Fruit fly (Drosophila melanogaster) S2 (cell line): ENCODE measurements around the gene CG3517.

Source experiments
- CG8478 ChIP-seq: fragments of >200 bp; optimal IDR thresholded peaks from 2 replicates; lab custom pipeline; 2018
- CTCF ChIP-seq, 2 experiments: fragments of >200 bp; optimal IDR thresholded peaks; 2 replicates each; lab custom pipeline; 2018

DNA sequence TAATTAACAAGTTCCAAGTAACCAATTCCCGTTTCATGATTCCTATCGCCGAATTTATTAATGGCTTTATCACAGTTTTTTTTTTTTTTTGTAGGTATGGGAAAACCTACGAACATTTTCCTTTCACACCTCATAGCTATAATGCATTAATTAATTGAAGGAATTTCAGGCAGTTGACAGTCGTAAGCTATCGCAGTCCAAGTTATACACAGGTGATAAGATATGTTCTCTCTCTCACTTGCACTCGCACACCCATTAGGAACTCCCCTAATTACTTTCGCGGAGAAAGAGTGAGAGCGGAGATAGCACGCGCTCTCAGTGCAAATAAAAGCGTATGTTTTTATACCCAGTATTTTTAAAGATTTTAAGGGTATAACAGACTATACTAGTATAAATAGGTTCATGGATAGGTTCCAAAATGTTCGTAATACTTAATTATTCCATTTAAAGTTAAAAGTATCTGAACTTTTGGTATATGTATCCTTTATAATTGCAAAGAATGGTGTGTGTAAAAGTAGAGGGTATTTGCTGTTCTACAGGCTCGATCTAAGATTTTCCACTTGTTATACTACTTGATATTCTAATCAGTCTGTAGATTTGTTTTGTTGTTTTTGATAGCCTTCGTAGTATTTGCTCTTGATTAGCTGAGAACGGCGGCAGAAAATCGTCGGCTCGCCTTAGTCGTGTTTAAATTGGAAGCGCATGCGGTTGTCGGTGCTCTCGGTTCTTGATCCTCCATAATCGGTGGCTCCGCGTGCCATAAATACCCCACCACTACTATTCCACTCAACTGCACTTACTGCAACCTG, 35.6 kb upstream of the CG3517 start, which contains the start of gene Dys:
- TF ChIP-seq CTCF (optimal IDR thresholded peaks at IDR 0.05; lab: Kevin White, UChicago), result no peak
- TF ChIP-seq CG8478 (lab: Kevin White, UChicago), result no peak
